Worm (Caenorhabditis elegans): ENCODE data around the gene Y53F4B.36.

Gene Y53F4B.36

ce11 chrII:15207562-15207961 lies 31.8 kb downstream of the Y53F4B.36 start:
- TF ChIP-seq ceh-9 (tag; optimal IDR thresholded peaks at IDR 0.05): no peak
- peak; percentile 67 for TF ChIP-seq elt-2 (tag; optimal IDR thresholded peaks at IDR 0.05)
- TF ChIP-seq egl-27 (tag; optimal IDR thresholded peaks at IDR 0.05): no peak
- TF ChIP-seq nhr-11 (tag; optimal IDR thresholded peaks at IDR 0.05): no peak
- TF ChIP-seq pha-4 (tag; optimal IDR thresholded peaks at IDR 0.05): peak; percentile 40
- TF ChIP-seq hmg-11 (tag; optimal IDR thresholded peaks at IDR 0.05): no peak
- TF ChIP-seq ama-1 (optimal IDR thresholded peaks at IDR 0.05): peak; percentile 42
- no peak for TF ChIP-seq nhr-25 (tag; optimal IDR thresholded peaks at IDR 0.05)
- TF ChIP-seq ceh-82 (tag; optimal IDR thresholded peaks at IDR 0.05): no peak
- no peak for TF ChIP-seq nhr-77 (tag; optimal IDR thresholded peaks at IDR 0.05)
- no peak for TF ChIP-seq unc-39 (tag; optimal IDR thresholded peaks at IDR 0.05)
- no peak for TF ChIP-seq nhr-12 (tag; optimal IDR thresholded peaks at IDR 0.05)

ce11 chrII:15208151-15208550 lies 32.4 kb downstream of the Y53F4B.36 start:
- TF ChIP-seq nhr-25 (tag; optimal IDR thresholded peaks at IDR 0.05) (peak; percentile 20), pha-4 (tag; optimal IDR thresholded peaks at IDR 0.05) (no peak)

ce11 chrII:15208874-15209273 lies 33.1 kb downstream of the Y53F4B.36 start:
- TF ChIP-seq nfya-1 (tag; optimal IDR thresholded peaks at IDR 0.05; ENCODE audit: insufficient read depth) (no peak), ceh-16 (tag; optimal IDR thresholded peaks at IDR 0.05) (no peak), egl-5 (tag; optimal IDR thresholded peaks at IDR 0.05) (no peak), ceh-82 (tag; optimal IDR thresholded peaks at IDR 0.05) (no peak), elt-2 (tag; optimal IDR thresholded peaks at IDR 0.05) (no peak), pha-4 (tag; optimal IDR thresholded peaks at IDR 0.05) (no peak), ama-1 (optimal IDR thresholded peaks at IDR 0.05) (no peak)

ce11 chrII:15209309-15209708 lies 33.6 kb downstream of the Y53F4B.36 start:
- peak; percentile 44 for TF ChIP-seq nfya-1 (tag; optimal IDR thresholded peaks at IDR 0.05; ENCODE audit: insufficient read depth)
- TF ChIP-seq nhr-25 (tag; optimal IDR thresholded peaks at IDR 0.05): peak; percentile 36
- no peak for TF ChIP-seq unc-39 (tag; optimal IDR thresholded peaks at IDR 0.05)
- no peak for TF ChIP-seq unc-62 (GFP tag; optimal IDR thresholded peaks at IDR 0.05)
- TF ChIP-seq lin-39 (tag; optimal IDR thresholded peaks at IDR 0.05): peak; percentile 40
- TF ChIP-seq ZK546.5 (tag; optimal IDR thresholded peaks at IDR 0.05): no peak

ce11 chrII:15212260-15212914 lies 36.6 kb downstream of the Y53F4B.36 start:
- no peak for TF ChIP-seq ceh-9 (tag; optimal IDR thresholded peaks at IDR 0.05)
- TF ChIP-seq fkh-10 (GFP tag; optimal IDR thresholded peaks at IDR 0.05): no peak
- TF ChIP-seq R02D3.7 (tag; optimal IDR thresholded peaks at IDR 0.05): no peak
- peak; percentile 32 for TF ChIP-seq nhr-23 (tag; optimal IDR thresholded peaks at IDR 0.05)
- TF ChIP-seq lsy-12 (tag; optimal IDR thresholded peaks at IDR 0.05): no peak
- TF ChIP-seq ztf-4 (tag; optimal IDR thresholded peaks at IDR 0.05): no peak
- peak; percentile 21 for TF ChIP-seq hmg-11 (tag; optimal IDR thresholded peaks at IDR 0.05)
- TF ChIP-seq snpc-4 (tag; optimal IDR thresholded peaks at IDR 0.05): no peak
- no peak for TF ChIP-seq skn-1 (tag; optimal IDR thresholded peaks at IDR 0.05)
- no peak for TF ChIP-seq ztf-11 (tag; optimal IDR thresholded peaks at IDR 0.05)
- no peak for TF ChIP-seq ZK546.5 (tag; optimal IDR thresholded peaks at IDR 0.05)
- peak; percentile 8 for TF ChIP-seq nfya-1 (tag; optimal IDR thresholded peaks at IDR 0.05; ENCODE audit: insufficient read depth)
- no peak for TF ChIP-seq nhr-12 (tag; optimal IDR thresholded peaks at IDR 0.05)
- TF ChIP-seq nhr-237 (tag; optimal IDR thresholded peaks at IDR 0.05): no peak
- TF ChIP-seq ceh-16 (tag; optimal IDR thresholded peaks at IDR 0.05): no peak
- no peak for TF ChIP-seq zag-1 (tag; optimal IDR thresholded peaks at IDR 0.05)
- no peak for TF ChIP-seq unc-62 (GFP tag; optimal IDR thresholded peaks at IDR 0.05)
- no peak for TF ChIP-seq nhr-28 (tag; optimal IDR thresholded peaks at IDR 0.05)
- TF ChIP-seq nhr-77 (tag; optimal IDR thresholded peaks at IDR 0.05): no peak
- no peak for TF ChIP-seq pqm-1 (tag; optimal IDR thresholded peaks at IDR 0.05)
- no peak for TF ChIP-seq sea-2 (GFP tag; optimal IDR thresholded peaks at IDR 0.05)
- TF ChIP-seq elt-1 (tag; optimal IDR thresholded peaks at IDR 0.05): no peak
- no peak for TF ChIP-seq tbx-2 (tag; optimal IDR thresholded peaks at IDR 0.05)
- TF ChIP-seq fkh-2 (tag; optimal IDR thresholded peaks at IDR 0.05): no peak
- TF ChIP-seq fos-1 (tag; optimal IDR thresholded peaks at IDR 0.05): no peak
- no peak for TF ChIP-seq ceh-82 (tag; optimal IDR thresholded peaks at IDR 0.05)
- TF ChIP-seq ama-1 (optimal IDR thresholded peaks at IDR 0.05): peak; percentile 17
- no peak for TF ChIP-seq aly-2 (tag; optimal IDR thresholded peaks at IDR 0.05)
- no peak for TF ChIP-seq unc-39 (tag; optimal IDR thresholded peaks at IDR 0.05)
- peak; percentile 82 for TF ChIP-seq nhr-25 (tag; optimal IDR thresholded peaks at IDR 0.05)
- TF ChIP-seq daf-12 (tag; optimal IDR thresholded peaks at IDR 0.05): no peak
- TF ChIP-seq mdl-1 (tag; optimal IDR thresholded peaks at IDR 0.05): no peak
- no peak for TF ChIP-seq nhr-67 (tag; optimal IDR thresholded peaks at IDR 0.05)
- peak; percentile 10 for TF ChIP-seq ceh-28 (tag; optimal IDR thresholded peaks at IDR 0.05)
- TF ChIP-seq lin-15B (tag; optimal IDR thresholded peaks at IDR 0.05): no peak
- TF ChIP-seq egl-27 (tag; optimal IDR thresholded peaks at IDR 0.05): no peak
- peak; percentile 30 for TF ChIP-seq pha-4 (tag; optimal IDR thresholded peaks at IDR 0.05)
- TF ChIP-seq elt-2 (tag; optimal IDR thresholded peaks at IDR 0.05): no peak
- no peak for TF ChIP-seq eor-1 (tag; optimal IDR thresholded peaks at IDR 0.05)
- TF ChIP-seq lin-39 (tag; optimal IDR thresholded peaks at IDR 0.05): peak; percentile 2
- TF ChIP-seq egl-5 (tag; optimal IDR thresholded peaks at IDR 0.05): no peak
